Fruit fly (Drosophila melanogaster) whole organism, embryonic: Measurements from ENCODE around the gene sif.

ENCODE experiments used
- CG10209 ChIP-seq: fragments of 200-800 bp; sonication (Bioruptor generic); optimal IDR thresholded peaks from 3 replicates; lab custom pipeline; 2017; ENCODE audit warnings: missing biosample characterization, mild to moderate bottlenecking, missing genetic modification characterization, missing genetic modification reagents
- CG11456 ChIP-seq: fragments of 200-800 bp; sonication (Bioruptor generic); IDR thresholded peaks from 3 replicates; pipeline ENCODE4 v1.3.6; 2022; ENCODE audit warnings: missing biosample characterization, missing genetic modification characterization
- CG12104 ChIP-seq: fragments of 200-800 bp; sonication (Bioruptor generic); optimal IDR thresholded peaks from 3 replicates; lab custom pipeline; 2016; ENCODE audit warnings: missing biosample characterization, missing genetic modification characterization
- CG14860 ChIP-seq: fragments of 200-800 bp; sonication (Bioruptor generic); IDR thresholded peaks from 3 replicates; pipeline ENCODE4 v1.3.6; 2022; ENCODE audit warnings: missing biosample characterization, missing genetic modification characterization; ENCODE audit not compliant: partially characterized antibody
- CG15073 ChIP-seq: fragments of 200-800 bp; sonication (Bioruptor generic); optimal IDR thresholded peaks from 2 replicates; lab custom pipeline; 2016; ENCODE audit warnings: missing biosample characterization, missing genetic modification characterization
- CG15514 ChIP-seq: fragments of 200-800 bp; sonication (Bioruptor generic); optimal IDR thresholded peaks from 3 replicates; lab custom pipeline; 2017; ENCODE audit warnings: missing biosample characterization, missing genetic modification characterization, mild to moderate bottlenecking, moderate library complexity, missing genetic modification reagents
- CG15601 ChIP-seq: fragments of 200-800 bp; sonication (Bioruptor generic); optimal IDR thresholded peaks from 3 replicates; lab custom pipeline; 2019; ENCODE audit warnings: missing biosample characterization, mild to moderate bottlenecking, missing genetic modification characterization, moderate library complexity
- CG18011 ChIP-seq: fragments of 200-800 bp; sonication (Bioruptor generic); optimal IDR thresholded peaks from 2 replicates; lab custom pipeline; 2017; ENCODE audit warnings: missing biosample characterization, missing genetic modification characterization, mild to moderate bottlenecking, moderate library complexity, missing genotype
- CG18764 ChIP-seq: fragments of 200-800 bp; sonication (Bioruptor generic); optimal IDR thresholded peaks from 3 replicates; lab custom pipeline; 2016; ENCODE audit warnings: missing biosample characterization, missing genetic modification characterization
- CG2116 ChIP-seq: fragments of 200-800 bp; sonication (Bioruptor generic); optimal IDR thresholded peaks from 3 replicates; lab custom pipeline; 2018; ENCODE audit warnings: missing biosample characterization, mild to moderate bottlenecking, missing genetic modification characterization
- CG30020 ChIP-seq: fragments of 200-800 bp; optimal IDR thresholded peaks from 2 replicates; lab custom pipeline; 2019; ENCODE audit warnings: missing biosample characterization, mild to moderate bottlenecking, missing genetic modification characterization, moderate library complexity
- CG3163 ChIP-seq: fragments of 200-800 bp; sonication (Bioruptor generic); optimal IDR thresholded peaks from 3 replicates; lab custom pipeline; 2016; ENCODE audit warnings: missing biosample characterization, missing genetic modification characterization
- CG33557 ChIP-seq: fragments of 200-800 bp; sonication (Bioruptor generic); optimal IDR thresholded peaks from 2 replicates; lab custom pipeline; 2019; ENCODE audit warnings: missing biosample characterization, mild to moderate bottlenecking, missing genetic modification characterization, moderate library complexity
- CG5953 ChIP-seq: fragments of 200-800 bp; sonication (Bioruptor generic); IDR thresholded peaks from 2 replicates; pipeline ENCODE4 v1.3.6; 2022; ENCODE audit warnings: missing biosample characterization, missing genetic modification characterization
- CG6175 ChIP-seq: fragments of 200-800 bp; sonication (Bioruptor generic); IDR thresholded peaks from 3 replicates; pipeline ENCODE4 v1.3.6; 2022; ENCODE audit warnings: missing biosample characterization, missing genetic modification characterization
- CG6272 ChIP-seq: fragments of 200-800 bp; sonication (Bioruptor generic); IDR thresholded peaks from 2 replicates; pipeline ENCODE4 v1.3.6; 2022; ENCODE audit warnings: missing biosample characterization, missing genetic modification characterization
- CG6765 ChIP-seq: fragments of 200-800 bp; sonication (Bioruptor generic); optimal IDR thresholded peaks from 3 replicates; lab custom pipeline; 2017; ENCODE audit warnings: missing biosample characterization, mild to moderate bottlenecking, missing genetic modification characterization
- CG8281 ChIP-seq: fragments of 200-800 bp; sonication (Bioruptor generic); optimal IDR thresholded peaks from 2 replicates; lab custom pipeline; 2018; ENCODE audit warnings: missing biosample characterization, mild to moderate bottlenecking, missing genetic modification characterization, moderate library complexity
- CG8765 ChIP-seq: fragments of 200-800 bp; sonication (Bioruptor generic); IDR thresholded peaks from 2 replicates; pipeline ENCODE4 v1.3.6; 2022; ENCODE audit warnings: missing biosample characterization, missing genetic modification characterization
- CG9797 ChIP-seq: fragments of 200-800 bp; sonication (Bioruptor generic); optimal IDR thresholded peaks from 3 replicates; lab custom pipeline; 2018; ENCODE audit warnings: missing biosample characterization, mild to moderate bottlenecking, missing genetic modification characterization
- D ChIP-seq, 2 experiments: fragments of 200-800 bp in 1 of 2; fragments of >200 bp in 1 of 2; sonication (Bioruptor generic) in 1 of 2; optimal IDR thresholded peaks; 2 replicates in 1 of 2; 3 replicates in 1 of 2; lab custom pipeline; 2017; ENCODE audit warnings: mild to moderate bottlenecking in 1 of 2, missing biosample characterization in 1 of 2, missing genetic modification characterization in 1 of 2, missing genetic modification reagents in 1 of 2
- Doc2 ChIP-seq: fragments of 200-800 bp; sonication (Bioruptor generic); IDR thresholded peaks from 2 replicates; pipeline ENCODE4 v1.3.6; 2022; ENCODE audit warnings: missing biosample characterization, missing genetic modification characterization
- Drgx ChIP-seq: fragments of 200-800 bp; sonication (Bioruptor generic); IDR thresholded peaks from 2 replicates; pipeline ENCODE4 v1.3.6; 2022; ENCODE audit warnings: missing biosample characterization, missing genetic modification characterization
- Fer1 ChIP-seq: fragments of 200-800 bp; sonication (Bioruptor generic); optimal IDR thresholded peaks from 2 replicates; lab custom pipeline; 2017; ENCODE audit warnings: missing biosample characterization, mild to moderate bottlenecking, missing genetic modification characterization
- GATAe ChIP-seq: fragments of 200-800 bp; sonication (Bioruptor generic); conservative IDR thresholded peaks from 2 replicates; pipeline ENCODE4 v1.3.6; 2022; ENCODE audit warnings: missing biosample characterization, missing genetic modification characterization
- Hand ChIP-seq: fragments of 200-800 bp; sonication (Bioruptor generic); optimal IDR thresholded peaks from 2 replicates; lab custom pipeline; 2017; ENCODE audit warnings: mild to moderate bottlenecking, missing biosample characterization, missing genetic modification reagents, missing genetic modification characterization
- Oli ChIP-seq: fragments of 200-800 bp; sonication (Bioruptor generic); optimal IDR thresholded peaks from 2 replicates; lab custom pipeline; 2018; ENCODE audit warnings: missing biosample characterization, mild to moderate bottlenecking, missing genetic modification characterization, moderate library complexity
- Ptx1 ChIP-seq: fragments of 200-800 bp; sonication (Bioruptor generic); IDR thresholded peaks from 2 replicates; pipeline ENCODE4 v1.3.6; 2022; ENCODE audit warnings: missing biosample characterization, missing genetic modification characterization
- Sox100B ChIP-seq: fragments of 200-800 bp; sonication (Bioruptor generic); optimal IDR thresholded peaks from 3 replicates; lab custom pipeline; 2018; ENCODE audit warnings: missing biosample characterization, mild to moderate bottlenecking, missing genetic modification characterization
- Trl ChIP-seq, 3 experiments: fragments of >200 bp in 2 of 3; fragments of 200-800 bp in 1 of 3; sonication (Bioruptor generic) in 1 of 3; optimal IDR thresholded peaks; 2 replicates in 1 of 3; 3 replicates in 2 of 3; lab custom pipeline; 2016 to 2017; ENCODE audit warnings: missing biosample characterization in 1 of 3, missing genetic modification characterization in 1 of 3
- Usf ChIP-seq: fragments of 200-800 bp; sonication (Bioruptor generic); optimal IDR thresholded peaks from 2 replicates; lab custom pipeline; 2017; ENCODE audit warnings: missing genotype, missing biosample characterization, missing genetic modification characterization
- Vsx1 ChIP-seq: fragments of 200-800 bp; sonication (Bioruptor generic); optimal IDR thresholded peaks from 2 replicates; lab custom pipeline; 2017; ENCODE audit warnings: missing biosample characterization, mild to moderate bottlenecking, missing genetic modification characterization, missing genetic modification reagents
- Xrp1 ChIP-seq: fragments of 200-800 bp; sonication (Bioruptor generic); IDR thresholded peaks from 2 replicates; pipeline ENCODE4 v1.3.6; 2022; ENCODE audit warnings: missing biosample characterization, missing genetic modification characterization
- amos ChIP-seq: fragments of 200-800 bp; sonication (Bioruptor generic); IDR thresholded peaks from 2 replicates; pipeline ENCODE4 v1.3.6; 2022; ENCODE audit warnings: missing biosample characterization, missing genetic modification characterization; ENCODE audit not compliant: partially characterized antibody
- dimm ChIP-seq: fragments of 200-800 bp; sonication (Bioruptor generic); IDR thresholded peaks from 2 replicates; pipeline ENCODE4 v1.3.6; 2022; ENCODE audit warnings: missing biosample characterization, missing genetic modification characterization
- dmrt11E ChIP-seq: fragments of 200-800 bp; sonication (Bioruptor generic); optimal IDR thresholded peaks from 3 replicates; lab custom pipeline; 2018; ENCODE audit warnings: missing biosample characterization, mild to moderate bottlenecking, missing genetic modification characterization, moderate library complexity
- fd96Cb ChIP-seq: fragments of 200-800 bp; sonication (Bioruptor generic); optimal IDR thresholded peaks from 2 replicates; lab custom pipeline; 2018; ENCODE audit warnings: missing biosample characterization, mild to moderate bottlenecking, missing genetic modification characterization, moderate library complexity
- gsb ChIP-seq: fragments of 200-800 bp; sonication (Bioruptor generic); IDR thresholded peaks from 2 replicates; pipeline ENCODE4 v1.3.6; 2022; ENCODE audit warnings: missing biosample characterization, missing genetic modification characterization
- jing ChIP-seq: fragments of 200-800 bp; sonication (Bioruptor generic); optimal IDR thresholded peaks from 2 replicates; lab custom pipeline; 2018; ENCODE audit warnings: missing biosample characterization, mild to moderate bottlenecking, missing genetic modification characterization
- klu ChIP-seq: fragments of 200-800 bp; sonication (Bioruptor generic); IDR thresholded peaks from 2 replicates; pipeline ENCODE4 v1.3.6; 2022; ENCODE audit warnings: missing biosample characterization, missing genetic modification characterization
- lmd ChIP-seq: fragments of 200-800 bp; sonication (Bioruptor generic); IDR thresholded peaks from 2 replicates; pipeline ENCODE4 v1.3.6; 2022; ENCODE audit warnings: missing biosample characterization, missing genetic modification characterization
- otp ChIP-seq: fragments of 200-800 bp; sonication (Bioruptor generic); IDR thresholded peaks from 3 replicates; pipeline ENCODE4, ENCODE4 v1.3.6; 2022; ENCODE audit warnings: missing biosample characterization, missing genetic modification characterization
- peb ChIP-seq: fragments of 200-800 bp; sonication (Bioruptor generic); IDR thresholded peaks from 2 replicates; pipeline ENCODE4 v1.3.6; 2022; ENCODE audit warnings: missing biosample characterization, missing genetic modification characterization
- sc ChIP-seq, 3 experiments: fragments of >200 bp in 2 of 3; fragments of 200-800 bp in 1 of 3; sonication (Bioruptor generic) in 1 of 3; optimal IDR thresholded peaks; 2 replicates in 2 of 3; 3 replicates in 1 of 3; lab custom pipeline; 2017; ENCODE audit warnings: mild to moderate bottlenecking in 1 of 3, missing biosample characterization in 1 of 3, missing genetic modification characterization in 1 of 3, missing genetic modification reagents in 1 of 3
- sima ChIP-seq: fragments of 200-800 bp; sonication (Bioruptor generic); optimal IDR thresholded peaks from 2 replicates; lab custom pipeline; 2016; ENCODE audit warnings: missing biosample characterization, missing genetic modification characterization
- tgo ChIP-seq: fragments of 200-800 bp; sonication (Bioruptor generic); IDR thresholded peaks from 3 replicates; pipeline ENCODE4 v1.3.6; 2022; ENCODE audit warnings: missing biosample characterization, missing genetic modification characterization
- tll ChIP-seq, 2 experiments: fragments of 200-800 bp in 1 of 2; fragments of >200 bp in 1 of 2; sonication (Bioruptor generic) in 1 of 2; optimal IDR thresholded peaks; 2 replicates each; lab custom pipeline; 2017 to 2019; ENCODE audit warnings: missing biosample characterization in 2 of 2, missing genetic modification characterization in 2 of 2, mild to moderate bottlenecking in 1 of 2, moderate library complexity in 1 of 2
- zfh1 ChIP-seq: fragments of 200-800 bp; sonication (Bioruptor generic); IDR thresholded peaks from 3 replicates; pipeline ENCODE4 v1.3.6; 2022; ENCODE audit warnings: missing biosample characterization, missing genetic modification characterization

The sif gene

dm6 chr3L:5634188-5634894, 23.4 kb upstream of the sif start (continued):
- TF ChIP-seq CG6765, result no peak
- no peak for TF ChIP-seq CG6272
- TF ChIP-seq CG12104 (GFP tag; lab: Kevin White, UChicago), result no peak
- TF ChIP-seq klu (GFP tag; lab: Robert Waterston, UW), result no peak
- TF ChIP-seq CG8765 (GFP tag; lab: Robert Waterston, UW), result no peak
- 0 out of 3 replicates have a peak, but pooled peaks have one; percentile 6 for TF ChIP-seq otp (GFP tag; lab: Robert Waterston, UW)
- TF ChIP-seq tgo (GFP tag; lab: Robert Waterston, UW), result no peak
- peak; percentile 94 for TF ChIP-seq CG3163 (GFP tag; lab: Kevin White, UChicago)
- no peak for TF ChIP-seq sima
- TF ChIP-seq fd96Cb (tag; lab: Kevin White, UChicago), result no peak
- TF ChIP-seq Usf, result no peak
- TF ChIP-seq Trl (optimal IDR thresholded peaks at IDR 0.05; lab: Kevin White, UChicago), result peak; percentile 59 to 78
- no peak for TF ChIP-seq Trl (GFP tag; optimal IDR thresholded peaks at IDR 0.05; lab: Kevin White, UChicago)
- no peak for TF ChIP-seq peb (GFP tag; lab: Robert Waterston, UW)
- TF ChIP-seq CG33557, result no peak
- peak; percentile 12 for TF ChIP-seq jing (GFP tag; lab: Kevin White, UChicago)
- TF ChIP-seq CG2116 (GFP tag; lab: Kevin White, UChicago), result no peak
- TF ChIP-seq CG30020, result no peak
- TF ChIP-seq CG6175, result no peak
- TF ChIP-seq amos, result no peak; the same call in 1 of the 2 replicates
- no peak for TF ChIP-seq CG11456
- no peak for TF ChIP-seq sc (optimal IDR thresholded peaks at IDR 0.05; lab: Kevin White, UChicago)
- TF ChIP-seq sc (GFP tag; optimal IDR thresholded peaks at IDR 0.05; lab: Kevin White, UChicago), result no peak
- TF ChIP-seq CG8281 (tag; lab: Kevin White, UChicago), result no peak
- no peak for TF ChIP-seq CG9797 (GFP tag; lab: Kevin White, UChicago)
- TF ChIP-seq CG14860, result no peak
- TF ChIP-seq CG15073 (GFP tag; lab: Kevin White, UChicago), result no peak
- TF ChIP-seq Fer1 (GFP tag; lab: Kevin White, UChicago), result no peak
- no peak for TF ChIP-seq gsb (GFP tag; lab: Robert Waterston, UW)
- TF ChIP-seq Vsx1 (GFP tag; lab: Kevin White, UChicago), result no peak
- no peak for TF ChIP-seq Xrp1 (GFP tag; lab: Robert Waterston, UW)
- no peak for TF ChIP-seq Hand
- TF ChIP-seq CG18011 (GFP tag; lab: Kevin White, UChicago), result no peak
- no peak for TF ChIP-seq Ptx1
- no peak for TF ChIP-seq CG18764
- peak; percentile 22 for TF ChIP-seq dmrt11E
- TF ChIP-seq Drgx (GFP tag; lab: Robert Waterston, UW), result no peak
- TF ChIP-seq Sox100B (GFP tag; lab: Kevin White, UChicago), result no peak
- no peak for TF ChIP-seq CG5953
- TF ChIP-seq Doc2, result no peak
- TF ChIP-seq CG10209, result no peak
- peak; percentile 7 for TF ChIP-seq CG15601 (tag; lab: Kevin White, UChicago)
- TF ChIP-seq lmd, result no peak
- peak in 1 of 2 experiments; percentile 49 for TF ChIP-seq tll (GFP tag; optimal IDR thresholded peaks at IDR 0.05; lab: Kevin White, UChicago)
- no peak for TF ChIP-seq zfh1 (GFP tag; lab: Robert Waterston, UW)
- TF ChIP-seq Oli, result no peak
- peak; percentile 91 for TF ChIP-seq D (optimal IDR thresholded peaks at IDR 0.05; lab: Kevin White, UChicago)
- TF ChIP-seq D (GFP tag; optimal IDR thresholded peaks at IDR 0.05; lab: Kevin White, UChicago), result peak; percentile 6
- TF ChIP-seq GATAe (GFP tag; lab: Robert Waterston, UW), result no peak
- TF ChIP-seq CG15514 (GFP tag; lab: Kevin White, UChicago), result no peak
- no peak for TF ChIP-seq dimm (GFP tag; lab: Robert Waterston, UW)
